Worm (Caenorhabditis elegans): Measurements from ENCODE around the gene zig-3.

zig-3 gene

ce11 chrX:7925134-7925533 is 5.4 kb upstream of the zig-3 start, which contains the start of gene zig-4:
TSS of gene zig-4 (plus strand) at chrX:7925434.
- no peak for TF ChIP-seq lin-15B (tag; optimal IDR thresholded peaks at IDR 0.05)
- no peak for TF ChIP-seq elt-3 (tag; optimal IDR thresholded peaks at IDR 0.05)
- TF ChIP-seq ceh-9 (tag; optimal IDR thresholded peaks at IDR 0.05): no peak
- TF ChIP-seq sea-2 (GFP tag; optimal IDR thresholded peaks at IDR 0.05): no peak

ce11 chrX:7932453-7932852 is 1.9 kb downstream of the zig-3 start:
- TF ChIP-seq elt-1 (tag; optimal IDR thresholded peaks at IDR 0.05) (no peak), zag-1 (tag; optimal IDR thresholded peaks at IDR 0.05) (no peak), sea-2 (GFP tag; optimal IDR thresholded peaks at IDR 0.05) (no peak), mml-1 (tag; optimal IDR thresholded peaks at IDR 0.05) (no peak), lin-39 (tag; optimal IDR thresholded peaks at IDR 0.05) (no peak), unc-62 (GFP tag; optimal IDR thresholded peaks at IDR 0.05) (no peak), lin-15B (tag; optimal IDR thresholded peaks at IDR 0.05) (no peak), nhr-43 (tag; optimal IDR thresholded peaks at IDR 0.05; ENCODE audit: poor library complexity, severe bottlenecking) (no peak), eor-1 (tag; optimal IDR thresholded peaks at IDR 0.05) (no peak), fos-1 (tag; optimal IDR thresholded peaks at IDR 0.05) (no peak), lsy-12 (tag; optimal IDR thresholded peaks at IDR 0.05) (no peak), pqm-1 (tag; optimal IDR thresholded peaks at IDR 0.05) (no peak), nfya-1 (tag; optimal IDR thresholded peaks at IDR 0.05; ENCODE audit: insufficient read depth) (no peak)

- TF ChIP-seq fos-1 (tag; optimal IDR thresholded peaks at IDR 0.05) (no peak), zag-1 (tag; optimal IDR thresholded peaks at IDR 0.05) (no peak), lsy-12 (tag; optimal IDR thresholded peaks at IDR 0.05) (no peak), ceh-16 (tag; optimal IDR thresholded peaks at IDR 0.05) (no peak), ceh-82 (tag; optimal IDR thresholded peaks at IDR 0.05) (no peak), nhr-23 (tag; optimal IDR thresholded peaks at IDR 0.05) (no peak), nhr-76 (tag; optimal IDR thresholded peaks at IDR 0.05) (no peak), nhr-67 (tag; optimal IDR thresholded peaks at IDR 0.05) (no peak), fkh-2 (tag; optimal IDR thresholded peaks at IDR 0.05) (no peak)
Observed at ce11 chrX:7942675-7943074, 12.1 kb downstream of the zig-3 start.

ce11 chrX:7944999-7945398 is 14.4 kb downstream of the zig-3 start, which contains the start of gene tnt-3:
TSS of gene tnt-3 (minus strand) at chrX:7945099.
- TF ChIP-seq nhr-23 (tag; optimal IDR thresholded peaks at IDR 0.05) (no peak), ceh-82 (tag; optimal IDR thresholded peaks at IDR 0.05) (no peak), egl-5 (tag; optimal IDR thresholded peaks at IDR 0.05) (no peak), pqm-1 (tag; optimal IDR thresholded peaks at IDR 0.05) (no peak), lin-39 (tag; optimal IDR thresholded peaks at IDR 0.05) (no peak), ceh-16 (tag; optimal IDR thresholded peaks at IDR 0.05) (no peak), ama-1 (optimal IDR thresholded peaks at IDR 0.05) (no peak), hmg-11 (tag; optimal IDR thresholded peaks at IDR 0.05) (no peak), nfya-1 (tag; optimal IDR thresholded peaks at IDR 0.05; ENCODE audit: insufficient read depth) (no peak), fos-1 (tag; optimal IDR thresholded peaks at IDR 0.05) (no peak), mdl-1 (tag; optimal IDR thresholded peaks at IDR 0.05) (no peak), elt-3 (tag; optimal IDR thresholded peaks at IDR 0.05) (no peak), aly-2 (tag; optimal IDR thresholded peaks at IDR 0.05) (no peak), elt-2 (tag; optimal IDR thresholded peaks at IDR 0.05) (no peak), nhr-76 (tag; optimal IDR thresholded peaks at IDR 0.05) (no peak), ztf-4 (tag; optimal IDR thresholded peaks at IDR 0.05) (no peak), fkh-10 (GFP tag; optimal IDR thresholded peaks at IDR 0.05) (no peak), ZK546.5 (tag; optimal IDR thresholded peaks at IDR 0.05) (no peak)

- TF ChIP-seq fos-1 (tag; optimal IDR thresholded peaks at IDR 0.05): no peak
- TF ChIP-seq pha-4 (tag; optimal IDR thresholded peaks at IDR 0.05): no peak
- no peak for TF ChIP-seq lsy-12 (tag; optimal IDR thresholded peaks at IDR 0.05)
- peak; percentile 69 for TF ChIP-seq egl-5 (tag; optimal IDR thresholded peaks at IDR 0.05)
- TF ChIP-seq ama-1 (optimal IDR thresholded peaks at IDR 0.05): no peak
- no peak for TF ChIP-seq nhr-43 (tag; optimal IDR thresholded peaks at IDR 0.05; ENCODE audit: poor library complexity, severe bottlenecking)
- no peak for TF ChIP-seq ceh-16 (tag; optimal IDR thresholded peaks at IDR 0.05)
- TF ChIP-seq skn-1 (tag; optimal IDR thresholded peaks at IDR 0.05): no peak
Observed at ce11 chrX:7945438-7945837, 14.9 kb downstream of the zig-3 start.

ce11 chrX:7951578-7951977 is 21.0 kb downstream of the zig-3 start:
- TF ChIP-seq pha-4 (tag; optimal IDR thresholded peaks at IDR 0.05) (peak; percentile 77), skn-1 (tag; optimal IDR thresholded peaks at IDR 0.05) (peak; percentile 71), unc-39 (tag; optimal IDR thresholded peaks at IDR 0.05) (peak; percentile 38), lsy-12 (tag; optimal IDR thresholded peaks at IDR 0.05) (peak; percentile 86), nhr-76 (tag; optimal IDR thresholded peaks at IDR 0.05) (no peak), nhr-67 (tag; optimal IDR thresholded peaks at IDR 0.05) (no peak), elt-3 (tag; optimal IDR thresholded peaks at IDR 0.05) (no peak), snpc-4 (tag; optimal IDR thresholded peaks at IDR 0.05) (peak; percentile 21), daf-12 (tag; optimal IDR thresholded peaks at IDR 0.05) (no peak), nhr-77 (tag; optimal IDR thresholded peaks at IDR 0.05) (no peak), ztf-4 (tag; optimal IDR thresholded peaks at IDR 0.05) (no peak), mdl-1 (tag; optimal IDR thresholded peaks at IDR 0.05) (peak; percentile 40), pqm-1 (tag; optimal IDR thresholded peaks at IDR 0.05) (no peak), ztf-11 (tag; optimal IDR thresholded peaks at IDR 0.05) (no peak), nhr-28 (tag; optimal IDR thresholded peaks at IDR 0.05) (no peak), elt-1 (tag; optimal IDR thresholded peaks at IDR 0.05) (peak; percentile 39), sea-2 (GFP tag; optimal IDR thresholded peaks at IDR 0.05) (no peak), hmg-11 (tag; optimal IDR thresholded peaks at IDR 0.05) (peak; percentile 71), aly-2 (tag; optimal IDR thresholded peaks at IDR 0.05) (no peak), egl-5 (tag; optimal IDR thresholded peaks at IDR 0.05) (peak; percentile 83), nhr-12 (tag; optimal IDR thresholded peaks at IDR 0.05) (no peak), elt-2 (tag; optimal IDR thresholded peaks at IDR 0.05) (peak; percentile 38), nhr-11 (tag; optimal IDR thresholded peaks at IDR 0.05) (peak; percentile 76), mml-1 (tag; optimal IDR thresholded peaks at IDR 0.05) (no peak), nhr-23 (tag; optimal IDR thresholded peaks at IDR 0.05) (no peak)

Data from whole organism, L3 larva.